Worm (Caenorhabditis elegans) whole organism, mixed stage, embryonic: ENCODE data around the gene F54E7.9.

ENCODE experiments used
- M03D4.4 ChIP-seq: sonication (generic microtip); optimal IDR thresholded peaks from 2 replicates; lab custom pipeline; 2017; ENCODE audit warnings: mild to moderate bottlenecking, missing genetic modification characterization, missing compliant biosample characterization
- bed-3 ChIP-seq: fragments of 200-800 bp; sonication (Bioruptor generic); optimal IDR thresholded peaks from 3 replicates; lab custom pipeline; 2018; ENCODE audit warnings: mild to moderate bottlenecking, missing genetic modification characterization, moderate library complexity, missing compliant biosample characterization
- blmp-1 ChIP-seq: fragments of 150-350 bp; optimal IDR thresholded peaks from 2 replicates; lab custom pipeline; 2014; ENCODE audit warnings: missing biosample characterization, missing genetic modification characterization
- ceh-39 ChIP-seq: fragments of 150-350 bp; optimal IDR thresholded peaks from 2 replicates; lab custom pipeline; 2014; ENCODE audit warnings: missing biosample characterization, missing genetic modification characterization
- ceh-43 ChIP-seq: fragments of 200-800 bp; sonication (Bioruptor generic); optimal IDR thresholded peaks from 2 replicates; lab custom pipeline; 2018; ENCODE audit warnings: mild to moderate bottlenecking, missing genetic modification characterization, moderate library complexity, missing compliant biosample characterization
- ceh-83 ChIP-seq: fragments of 200-800 bp; sonication (Bioruptor generic); optimal IDR thresholded peaks from 2 replicates; lab custom pipeline; 2018; ENCODE audit warnings: mild to moderate bottlenecking, missing genetic modification characterization, missing compliant biosample characterization
- ces-1 ChIP-seq: fragments of 150-350 bp; optimal IDR thresholded peaks from 2 replicates; lab custom pipeline; 2014; ENCODE audit warnings: missing biosample characterization, missing genetic modification reagents, missing genetic modification characterization
- cnd-1 ChIP-seq: fragments of 200-800 bp; sonication (Bioruptor generic); optimal IDR thresholded peaks from 2 replicates; lab custom pipeline; 2018; ENCODE audit warnings: mild to moderate bottlenecking, missing genetic modification characterization, missing compliant biosample characterization
- elt-3 ChIP-seq: fragments of 150-350 bp; optimal IDR thresholded peaks from 2 replicates; lab custom pipeline; 2014; ENCODE audit warnings: missing biosample characterization, missing genetic modification characterization
- flh-1 ChIP-seq: fragments of 200-800 bp; sonication (Bioruptor generic); optimal IDR thresholded peaks from 2 replicates; lab custom pipeline; 2018; ENCODE audit warnings: mild to moderate bottlenecking, missing genetic modification characterization, moderate library complexity, missing compliant biosample characterization
- ham-2 ChIP-seq: fragments of 200-800 bp; sonication (Bioruptor generic); optimal IDR thresholded peaks from 2 replicates; lab custom pipeline; 2018; ENCODE audit warnings: mild to moderate bottlenecking, missing genetic modification characterization, missing compliant biosample characterization
- hlh-1 ChIP-seq: fragments of 150-350 bp; optimal IDR thresholded peaks from 2 replicates; lab custom pipeline; 2014; ENCODE audit warnings: missing biosample characterization, missing genetic modification reagents, missing genetic modification characterization
- lin-13 ChIP-seq: fragments of 150-350 bp; optimal IDR thresholded peaks from 2 replicates; lab custom pipeline; 2014; ENCODE audit warnings: missing biosample characterization, missing genetic modification characterization
- lin-32 ChIP-seq: fragments of 200-800 bp; sonication (Bioruptor generic); optimal IDR thresholded peaks from 2 replicates; lab custom pipeline; 2018; ENCODE audit warnings: mild to moderate bottlenecking, missing genetic modification characterization, missing compliant biosample characterization
- lsy-2 ChIP-seq: fragments of 150-350 bp; optimal IDR thresholded peaks from 2 replicates; lab custom pipeline; 2014; ENCODE audit warnings: missing biosample characterization, missing genetic modification characterization
- mab-5 ChIP-seq: fragments of 150-350 bp; optimal IDR thresholded peaks from 2 replicates; lab custom pipeline; 2014; ENCODE audit warnings: missing biosample characterization, missing genetic modification characterization
- mep-1 ChIP-seq: fragments of 150-350 bp; optimal IDR thresholded peaks from 2 replicates; lab custom pipeline; 2017; ENCODE audit warnings: missing biosample characterization, missing genetic modification reagents, missing genetic modification characterization, inconsistent platforms
- mls-2 ChIP-seq: sonication (generic microtip); optimal IDR thresholded peaks from 2 replicates; lab custom pipeline; 2016; ENCODE audit warnings: mild to moderate bottlenecking, missing genetic modification characterization, moderate library complexity, missing compliant biosample characterization
- nhr-12 ChIP-seq: fragments of 150-350 bp; optimal IDR thresholded peaks from 2 replicates; lab custom pipeline; 2014; ENCODE audit warnings: missing biosample characterization, missing genetic modification characterization
- nhr-2 ChIP-seq: fragments of 150-350 bp; optimal IDR thresholded peaks from 2 replicates; lab custom pipeline; 2014; ENCODE audit warnings: missing biosample characterization, missing genetic modification characterization
- nhr-237 ChIP-seq: fragments of 150-350 bp; optimal IDR thresholded peaks from 2 replicates; lab custom pipeline; 2014; ENCODE audit warnings: missing biosample characterization, missing genetic modification characterization
- nhr-28 ChIP-seq: fragments of 150-350 bp; optimal IDR thresholded peaks from 2 replicates; lab custom pipeline; 2014; ENCODE audit warnings: missing biosample characterization, missing genetic modification characterization
- sem-2 ChIP-seq: fragments of 200-800 bp; sonication (Bioruptor generic); optimal IDR thresholded peaks from 2 replicates; lab custom pipeline; 2018; ENCODE audit warnings: mild to moderate bottlenecking, missing genetic modification characterization, missing compliant biosample characterization
- snpc-4 ChIP-seq: fragments of 150-350 bp; optimal IDR thresholded peaks from 2 replicates; lab custom pipeline; 2014; ENCODE audit warnings: missing biosample characterization, missing genetic modification characterization
- sptf-1 ChIP-seq: sonication (generic microtip); optimal IDR thresholded peaks from 2 replicates; lab custom pipeline; 2017; ENCODE audit warnings: mild to moderate bottlenecking, missing genetic modification characterization, moderate library complexity, missing compliant biosample characterization
- tbx-8 ChIP-seq: fragments of 200-800 bp; sonication (Bioruptor generic); optimal IDR thresholded peaks from 2 replicates; lab custom pipeline; 2018; ENCODE audit warnings: mild to moderate bottlenecking, missing genetic modification characterization, moderate library complexity, missing compliant biosample characterization
- unc-120 ChIP-seq: sonication (generic microtip); optimal IDR thresholded peaks from 2 replicates; lab custom pipeline; 2017; ENCODE audit warnings: missing genetic modification characterization, missing compliant biosample characterization; ENCODE audit not compliant: poor library complexity, severe bottlenecking
- unc-39 ChIP-seq: fragments of 150-350 bp; optimal IDR thresholded peaks from 2 replicates; lab custom pipeline; 2014; ENCODE audit warnings: missing biosample characterization, missing genetic modification characterization
- unc-62 ChIP-seq: fragments of 150-350 bp; optimal IDR thresholded peaks from 2 replicates; lab custom pipeline; 2014; ENCODE audit warnings: missing biosample characterization, missing genetic modification reagents, missing genetic modification characterization
- zip-8 ChIP-seq: fragments of 150-350 bp; optimal IDR thresholded peaks from 2 replicates; lab custom pipeline; 2014; ENCODE audit warnings: missing biosample characterization, missing genetic modification characterization
- ztf-11 ChIP-seq: fragments of 150-350 bp; optimal IDR thresholded peaks from 2 replicates; lab custom pipeline; 2014; ENCODE audit warnings: missing biosample characterization, missing genetic modification characterization

The F54E7.9 gene

DNA sequence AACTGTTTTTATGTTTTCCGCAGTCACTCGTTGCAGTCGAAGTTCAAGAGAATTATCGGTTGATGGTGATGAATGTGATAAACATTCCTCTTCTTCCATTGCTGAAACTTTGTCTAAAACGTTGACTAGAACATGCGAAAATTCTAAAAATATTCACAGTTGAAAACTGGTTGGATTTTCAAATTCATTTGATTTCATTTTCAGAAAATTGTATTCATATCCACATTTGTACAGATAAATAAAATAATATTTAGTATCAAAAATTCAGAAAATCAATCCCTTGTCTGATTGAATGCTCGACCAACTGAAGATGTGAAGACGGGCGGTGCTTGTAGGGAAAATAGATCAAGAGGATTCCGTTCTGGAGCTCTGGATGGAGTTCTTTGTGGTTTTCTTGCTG lies at the start of gene F54E7.9:
TSS of gene F54E7.9 (minus strand) at position 101 of the 400 bp plus-strand sequence.
- TF ChIP-seq flh-1: no peak
- no peak for TF ChIP-seq sptf-1
- TF ChIP-seq lin-13: no peak
- TF ChIP-seq mab-5 (tag; lab: Kevin White, UChicago): no peak
- TF ChIP-seq bed-3: no peak
- TF ChIP-seq ceh-43: no peak
- no peak for TF ChIP-seq blmp-1 (tag; lab: Kevin White, UChicago)

DNA sequence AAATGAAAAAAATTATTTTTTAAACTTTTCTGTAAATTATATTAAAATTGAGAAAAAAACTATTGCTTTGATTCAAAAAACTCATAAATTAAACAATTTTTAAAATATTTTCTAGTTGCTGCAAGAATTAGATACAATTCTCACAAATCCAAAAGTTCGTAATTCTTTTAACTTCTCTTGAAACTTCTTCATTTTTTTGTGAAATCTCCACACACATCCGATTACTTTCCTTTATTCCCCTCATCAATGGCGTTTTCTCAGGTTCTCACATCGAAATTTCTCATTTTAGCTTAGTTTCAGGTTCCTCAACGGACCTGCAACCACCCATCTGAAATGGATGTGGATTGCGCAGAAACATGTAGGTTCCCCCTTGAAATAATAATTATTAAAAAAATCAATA lies 44.9 kb upstream of the F54E7.9 start, which contains the start of gene wrm-1:
TSS of gene wrm-1 (plus strand) at position 301 of the 400 bp plus-strand sequence.
- TF ChIP-seq ces-1 (GFP tag; lab: Kevin White, UChicago) (no peak), elt-3 (no peak), ceh-39 (tag; lab: Kevin White, UChicago) (no peak), lin-32 (GFP tag; lab: Kevin White, UChicago) (no peak), ceh-83 (GFP tag; lab: Kevin White, UChicago) (no peak), tbx-8 (GFP tag; lab: Kevin White, UChicago) (no peak), nhr-12 (tag; lab: Kevin White, UChicago) (no peak), ztf-11 (no peak), snpc-4 (no peak), unc-120 (tag; lab: Kevin White, UChicago) (no peak), nhr-28 (tag; lab: Kevin White, UChicago) (no peak), nhr-2 (no peak), unc-62 (GFP tag; lab: Kevin White, UChicago) (no peak), unc-39 (tag; lab: Kevin White, UChicago) (no peak)

DNA sequence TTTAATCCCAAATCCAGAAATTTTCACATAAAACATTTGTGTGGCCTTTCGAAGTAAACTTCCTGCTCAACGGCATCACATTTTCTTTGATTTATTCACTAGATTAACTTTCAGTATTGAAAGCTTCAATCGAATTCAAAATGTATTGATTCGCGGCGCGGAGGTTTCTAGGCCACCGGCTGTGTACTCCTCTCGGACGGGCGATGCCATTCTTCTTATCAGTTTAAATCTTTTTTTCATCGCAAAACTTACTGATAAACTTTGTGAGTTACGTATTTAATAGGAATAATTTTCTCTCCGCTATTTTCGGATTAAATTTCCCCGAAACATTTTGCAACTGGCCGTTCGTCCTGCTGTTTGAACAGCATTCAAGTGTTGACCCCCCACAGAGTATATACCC lies 44.2 kb upstream of the F54E7.9 start:
- TF ChIP-seq lsy-2 (tag; lab: Kevin White, UChicago) (no peak), nhr-2 (no peak), mep-1 (peak; percentile 24), ces-1 (GFP tag; lab: Kevin White, UChicago) (peak; percentile 38), nhr-28 (tag; lab: Kevin White, UChicago) (no peak), sem-2 (GFP tag; lab: Kevin White, UChicago) (no peak), ceh-39 (tag; lab: Kevin White, UChicago) (no peak), ceh-83 (GFP tag; lab: Kevin White, UChicago) (no peak)

DNA sequence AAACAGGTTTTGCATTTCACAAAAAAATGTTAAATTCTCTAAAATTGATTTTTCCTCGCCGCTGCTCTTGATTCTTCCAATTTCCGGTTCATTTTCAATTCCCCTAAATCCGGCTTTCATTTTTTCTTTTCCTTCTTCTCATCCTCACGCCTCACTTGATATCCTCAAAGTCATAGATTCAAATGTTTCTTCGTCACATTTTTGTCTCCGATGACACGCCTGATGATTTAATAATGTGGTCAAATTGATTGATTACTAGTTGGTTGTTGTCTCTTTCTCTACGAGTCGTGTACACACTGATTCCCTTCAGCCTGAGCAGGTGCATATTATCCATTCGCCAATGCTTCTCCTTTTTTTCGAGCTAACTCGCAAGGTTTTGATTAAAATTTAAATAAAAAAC lies 43.8 kb upstream of the F54E7.9 start:
- TF ChIP-seq sem-2 (GFP tag; lab: Kevin White, UChicago): no peak
- no peak for TF ChIP-seq ceh-43
- TF ChIP-seq ces-1 (GFP tag; lab: Kevin White, UChicago): peak; percentile 45
- TF ChIP-seq unc-62 (GFP tag; lab: Kevin White, UChicago): peak; percentile 75

DNA sequence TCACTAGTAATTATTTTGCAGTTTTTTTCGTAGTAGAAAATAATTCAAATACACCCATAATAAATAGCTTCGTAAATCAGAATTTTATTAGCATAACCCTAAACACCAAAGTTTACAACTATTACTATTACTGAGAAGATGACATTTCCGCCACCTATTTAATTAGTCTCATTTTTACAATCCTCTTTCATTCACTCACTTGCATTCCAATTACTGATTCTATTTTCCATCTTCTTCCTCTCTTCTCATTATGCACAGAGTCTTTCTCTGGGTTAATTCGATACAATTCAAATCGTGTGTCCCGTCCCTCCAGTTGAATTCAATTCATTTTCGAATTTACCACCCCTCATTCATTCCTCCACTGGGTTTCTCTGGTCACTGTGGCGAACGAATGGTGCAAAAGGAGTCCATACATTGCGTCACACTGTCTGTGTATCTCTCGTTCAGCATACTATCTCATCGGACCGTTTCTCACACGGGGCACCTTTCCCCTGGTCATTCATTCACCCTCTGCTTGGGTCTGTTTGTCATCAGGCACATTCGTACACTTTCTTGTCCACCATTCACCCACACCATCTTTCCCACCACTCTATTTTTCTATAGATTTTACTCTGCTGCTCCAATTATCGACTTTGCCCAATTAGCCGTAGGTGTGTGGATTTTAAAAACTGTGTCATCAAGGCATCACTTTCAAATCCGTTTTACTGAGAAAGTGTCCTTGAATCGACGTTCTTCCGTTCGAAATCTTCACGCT lies 42.8 kb upstream of the F54E7.9 start:
- TF ChIP-seq tbx-8 (GFP tag; lab: Kevin White, UChicago): no peak
- TF ChIP-seq mab-5 (tag; lab: Kevin White, UChicago): no peak
- no peak for TF ChIP-seq mls-2 (tag; lab: Kevin White, UChicago)
- no peak for TF ChIP-seq flh-1
- no peak for TF ChIP-seq sptf-1
- peak; percentile 15 for TF ChIP-seq hlh-1 (tag; lab: Kevin White, UChicago)
- peak; percentile 15 for TF ChIP-seq M03D4.4 (tag; lab: Kevin White, UChicago)
- TF ChIP-seq ham-2: no peak
- peak; percentile 0 for TF ChIP-seq ztf-11
- no peak for TF ChIP-seq nhr-28 (tag; lab: Kevin White, UChicago)
- no peak for TF ChIP-seq sem-2 (GFP tag; lab: Kevin White, UChicago)
- peak; percentile 37 for TF ChIP-seq cnd-1 (tag; lab: Kevin White, UChicago)
- TF ChIP-seq zip-8 (tag; lab: Kevin White, UChicago): peak; percentile 41
- TF ChIP-seq nhr-237 (tag; lab: Kevin White, UChicago): no peak
- peak; percentile 73 for TF ChIP-seq lin-32 (GFP tag; lab: Kevin White, UChicago)
- TF ChIP-seq nhr-2: peak; percentile 59
- TF ChIP-seq mep-1: no peak
- peak; percentile 99 for TF ChIP-seq ces-1 (GFP tag; lab: Kevin White, UChicago)
